Fruit fly (Drosophila melanogaster) Kc167 (cell line): Measurements from ENCODE around the gene Sec61alpha.

Experiments
- Myc ChIP-seq: fragments of >200 bp; optimal IDR thresholded peaks from 2 replicates; lab custom pipeline; 2017; ENCODE audit warnings: missing external identifiers
- Sin3A ChIP-seq: fragments of >200 bp; optimal IDR thresholded peaks from 2 replicates; lab custom pipeline; 2018; ENCODE audit warnings: missing external identifiers

dm6 chr2L:6498448-6498847 is 18.1 kb upstream of the Sec61alpha start, which contains the start of gene CG31637:
- TF ChIP-seq Sin3A (lab: Kevin White, UChicago) (no peak), Myc (no peak)
